Fruit fly (Drosophila melanogaster): Measurements from ENCODE around the gene ergic53.

ergic53 gene

dm6 chr3L:8584086-8584485 is 49.3 kb downstream of the ergic53 start (continued):
- TF ChIP-seq D (optimal IDR thresholded peaks at IDR 0.05) (no peak), D (GFP tag; optimal IDR thresholded peaks at IDR 0.05) (peak; percentile 27), CG10431 (GFP tag; optimal IDR thresholded peaks at IDR 0.05) (no peak), CG10267 (tag; optimal IDR thresholded peaks at IDR 0.05) (no peak), CkIIα-i1 (GFP tag; IDR thresholded peaks at IDR 0.05) (peak; percentile 22; the same call in 1 of the 2 replicates), p53 (GFP tag; optimal IDR thresholded peaks at IDR 0.05) (no peak), CG4404 (GFP tag; IDR thresholded peaks at IDR 0.05) (no peak), stc (GFP tag; IDR thresholded peaks at IDR 0.05) (no peak), CG16863 (GFP tag; optimal IDR thresholded peaks at IDR 0.05) (no peak), CG2202 (tag; optimal IDR thresholded peaks at IDR 0.05) (no peak), shn (GFP tag; optimal IDR thresholded peaks at IDR 0.05) (no peak), pb (GFP tag; optimal IDR thresholded peaks at IDR 0.05) (no peak), HmgD (GFP tag; optimal IDR thresholded peaks at IDR 0.05) (no peak), tup (GFP tag; optimal IDR thresholded peaks at IDR 0.05) (peak; percentile 24), CG10147 (GFP tag; optimal IDR thresholded peaks at IDR 0.05) (no peak), grn (GFP tag; optimal IDR thresholded peaks at IDR 0.05) (no peak), rib (GFP tag; IDR thresholded peaks at IDR 0.05) (0 out of 2 replicates have a peak, but pooled peaks have one; percentile 31), CG2129 (GFP tag; IDR thresholded peaks at IDR 0.05; ENCODE audit: partially characterized antibody) (no peak), Drgx (GFP tag; IDR thresholded peaks at IDR 0.05) (no peak), dimm (GFP tag; IDR thresholded peaks at IDR 0.05) (no peak), gt (GFP tag; IDR thresholded peaks at IDR 0.05) (no peak), MESR4 (GFP tag; optimal IDR thresholded peaks at IDR 0.05) (no peak), Atf-2 (GFP tag; optimal IDR thresholded peaks at IDR 0.05) (no peak), Dbx (GFP tag; IDR thresholded peaks at IDR 0.05) (peak; percentile 52; the same call in 1 of the 3 replicates), pho (GFP tag; optimal IDR thresholded peaks at IDR 0.05) (peak; percentile 12), sima (GFP tag; optimal IDR thresholded peaks at IDR 0.05) (no peak), nmo (GFP tag; optimal IDR thresholded peaks at IDR 0.05) (no peak), CG2712 (tag; optimal IDR thresholded peaks at IDR 0.05) (no peak), CG15696 (tag; optimal IDR thresholded peaks at IDR 0.05) (no peak), CG5180 (GFP tag; optimal IDR thresholded peaks at IDR 0.05) (peak; percentile 31), CG14965 (GFP tag; optimal IDR thresholded peaks at IDR 0.05; ENCODE audit: borderline replicate concordance) (peak; percentile 24), Deaf1 (tag; optimal IDR thresholded peaks at IDR 0.05) (no peak), sim (GFP tag; IDR thresholded peaks at IDR 0.05) (no peak), CG16815 (GFP tag; optimal IDR thresholded peaks at IDR 0.05) (no peak), ATbp (GFP tag; optimal IDR thresholded peaks at IDR 0.05) (peak; percentile 73), CG3847 (GFP tag; IDR thresholded peaks at IDR 0.05) (no peak), Ets97D (GFP tag; optimal IDR thresholded peaks at IDR 0.05) (no peak), CG4707 (GFP tag; optimal IDR thresholded peaks at IDR 0.05) (no peak), stwl (tag; optimal IDR thresholded peaks at IDR 0.05) (no peak), wek (GFP tag; optimal IDR thresholded peaks at IDR 0.05) (peak; percentile 68), NC2α (GFP tag; optimal IDR thresholded peaks at IDR 0.05) (peak; percentile 13), H15 (GFP tag; IDR thresholded peaks at IDR 0.05) (no peak), CG18764 (GFP tag; optimal IDR thresholded peaks at IDR 0.05) (peak; percentile 26), CG34422 (GFP tag; IDR thresholded peaks at IDR 0.05) (no peak; the same call in 2 of the 3 replicates), zf30C (GFP tag; optimal IDR thresholded peaks at IDR 0.05) (no peak), CG9727 (GFP tag; optimal IDR thresholded peaks at IDR 0.05) (no peak), CG10274 (GFP tag; optimal IDR thresholded peaks at IDR 0.05) (no peak), CG30431 (GFP tag; optimal IDR thresholded peaks at IDR 0.05) (no peak), zen2 (GFP tag; IDR thresholded peaks at IDR 0.05; ENCODE audit: partially characterized antibody) (no peak), Trl (optimal IDR thresholded peaks at IDR 0.05) (no peak), Trl (GFP tag; optimal IDR thresholded peaks at IDR 0.05) (peak; percentile 53), gro (GFP tag; optimal IDR thresholded peaks at IDR 0.05) (no peak), gsb (GFP tag; IDR thresholded peaks at IDR 0.05) (peak; percentile 31; the same call in 1 of the 2 replicates)

Data from whole organism, embryonic.